Fruit fly (Drosophila melanogaster) whole organism: Measurements from ENCODE around the gene CG44085.
"Not testable (repeated sequence)": the region's sequence is repeated elsewhere in the genome, so short reads cannot be mapped to it uniquely, and the experiment has no call there.

Experiments
- CG8478 ChIP-seq: fragments of >200 bp; optimal IDR thresholded peaks from 2 replicates; lab custom pipeline; 2018; ENCODE audit warnings: inconsistent platforms
- Dll ChIP-seq: fragments of >200 bp; optimal IDR thresholded peaks from 2 replicates; lab custom pipeline; 2017
- EcR ChIP-seq, 2 experiments: fragments of >200 bp; optimal IDR thresholded peaks; 2 replicates each; lab custom pipeline; 2017; ENCODE audit warnings: missing biosample characterization in 2 of 2, missing genetic modification characterization in 2 of 2, missing genetic modification reagents in 2 of 2
- pan ChIP-seq: fragments of >200 bp; optimal IDR thresholded peaks from 2 replicates; lab custom pipeline; 2017
- psq ChIP-seq: fragments of >200 bp; optimal IDR thresholded peaks from 2 replicates; lab custom pipeline; 2017
- usp ChIP-seq: fragments of >200 bp; optimal IDR thresholded peaks from 2 replicates; lab custom pipeline; 2017; ENCODE audit warnings: missing biosample characterization, missing genetic modification characterization, mixed read lengths

CG44085 gene

DNA sequence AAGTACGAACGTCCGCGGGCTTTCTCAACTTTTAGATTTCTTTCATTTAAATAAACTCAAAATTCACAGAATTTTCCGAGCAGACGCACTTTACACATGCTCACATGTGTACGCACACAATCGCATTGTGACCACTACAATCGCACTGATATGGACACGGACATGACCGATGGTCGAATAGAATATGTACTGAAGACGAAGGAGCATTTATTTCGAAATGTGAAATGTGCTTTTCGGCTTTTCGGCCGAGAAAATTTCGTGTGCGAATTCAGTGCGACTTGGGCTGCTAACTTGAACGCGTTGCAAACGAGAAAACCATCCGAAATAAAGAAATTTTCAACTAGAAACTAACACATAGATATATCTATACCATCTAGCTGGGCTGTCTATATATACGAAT lies at the start of gene CG44085:
Gene CG44085, plus strand, starts transcription at position 269 of the 400 bp plus-strand sequence.
- TF ChIP-seq EcR (GFP tag; optimal IDR thresholded peaks at IDR 0.05; lab: Kevin White, UChicago) (no peak), Dll (lab: Kevin White, UChicago) (no peak), psq (lab: Kevin White, UChicago) (no peak), pan (lab: Kevin White, UChicago) (no peak), usp (no peak), CG8478 (lab: Kevin White, UChicago) (no peak)

DNA sequence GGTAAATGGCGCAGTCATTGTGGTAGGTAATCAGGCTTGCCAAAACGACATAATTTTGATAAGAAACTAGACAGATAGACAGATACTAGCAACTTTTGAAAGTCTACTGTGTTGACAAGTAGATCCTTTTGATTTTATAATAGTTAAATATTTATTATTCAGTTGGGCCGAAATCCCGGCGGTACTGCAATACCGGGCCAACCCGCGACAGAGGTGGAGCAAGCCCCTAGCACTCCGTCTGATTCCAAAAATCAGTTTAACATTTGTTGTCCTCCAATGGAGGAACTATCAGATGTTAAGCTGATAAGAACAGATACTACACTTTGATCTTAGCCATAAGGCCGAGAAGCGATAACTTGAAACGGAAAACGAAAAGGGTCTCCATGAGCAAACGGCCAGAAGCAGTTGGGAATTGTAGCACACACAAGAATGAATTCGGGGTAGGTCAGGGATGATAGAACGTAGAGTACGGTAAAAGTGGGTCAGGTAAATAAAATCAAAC lies 49.0 kb upstream of the CG44085 start, which contains the start of gene CG15482:
Gene CG15482, minus strand, starts transcription at position 51 of the 502 bp plus-strand sequence.
- TF ChIP-seq pan, CG8478, psq (lab: Kevin White, UChicago): not testable (repeated sequence)

DNA sequence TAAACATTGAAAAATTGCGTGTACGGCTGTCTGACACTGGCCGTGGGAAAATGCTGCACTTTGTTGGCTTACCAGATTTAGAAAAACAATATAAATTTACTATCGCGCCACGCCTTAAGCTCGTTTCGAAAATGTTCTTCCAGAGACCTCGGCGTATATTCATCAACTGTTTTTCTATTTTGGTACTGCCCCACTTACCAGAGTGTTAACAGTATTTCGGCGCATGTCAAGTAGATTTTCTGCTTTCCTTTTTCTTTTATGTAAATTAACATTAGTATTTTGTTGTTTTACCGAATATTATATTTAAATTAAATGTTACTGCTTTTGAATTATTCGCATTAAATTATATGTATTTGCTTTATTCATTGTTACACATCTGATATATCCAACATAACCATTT lies 45.8 kb upstream of the CG44085 start, which contains the start of gene kek4:
Gene kek4, minus strand, starts transcription at position 341 of the 400 bp plus-strand sequence.
- no peak for TF ChIP-seq CG8478 (lab: Kevin White, UChicago)
- no peak for TF ChIP-seq EcR (GFP tag; optimal IDR thresholded peaks at IDR 0.05; lab: Kevin White, UChicago)
- no peak for TF ChIP-seq Dll (lab: Kevin White, UChicago)
- TF ChIP-seq pan (lab: Kevin White, UChicago) = no peak
- TF ChIP-seq psq (lab: Kevin White, UChicago) = no peak

DNA sequence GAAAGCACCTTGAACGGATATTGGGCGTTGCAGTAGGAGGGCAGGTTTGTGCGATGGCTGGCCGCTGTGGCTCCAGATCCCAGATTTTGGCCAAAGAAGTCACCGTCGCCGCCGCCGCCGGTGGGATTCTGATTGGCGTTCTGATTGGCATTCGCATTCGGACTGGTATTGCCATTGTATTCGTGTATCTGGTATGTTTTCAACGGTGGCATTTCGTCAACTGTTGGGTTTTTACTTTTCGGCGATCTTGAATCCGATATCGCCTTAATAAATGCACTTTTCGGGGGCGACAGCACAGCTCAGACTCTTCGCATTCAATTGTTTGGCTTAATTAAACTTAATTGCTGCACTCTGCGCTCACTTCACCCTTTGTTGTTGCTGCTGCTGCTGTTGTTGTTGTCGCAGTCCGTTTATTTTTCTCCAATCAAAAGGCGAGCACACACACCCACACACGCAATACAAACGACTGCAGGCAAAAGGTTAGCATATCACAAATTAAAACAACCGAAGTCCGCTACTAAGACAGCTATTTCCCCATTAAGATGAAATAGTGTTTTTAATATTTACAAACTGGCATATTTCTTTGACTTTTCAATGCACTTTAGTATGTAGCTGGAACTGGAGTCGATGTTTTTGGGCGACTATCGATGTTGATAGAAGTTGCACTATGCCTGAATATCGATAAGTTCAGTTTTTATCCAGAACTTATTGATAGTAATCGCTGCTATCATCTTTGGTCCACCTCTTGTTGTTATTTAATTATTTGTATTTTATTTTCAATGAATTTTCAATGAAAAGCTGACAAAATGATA lies 41.3 kb upstream of the CG44085 start, which contains the start of the genes CG9426 and mRF1:
Gene CG9426, minus strand, starts transcription at position 643 of the 812 bp plus-strand sequence.
Gene mRF1, plus strand, starts transcription at position 699 of the 812 bp plus-strand sequence.
- TF ChIP-seq psq (lab: Kevin White, UChicago) = no peak

DNA sequence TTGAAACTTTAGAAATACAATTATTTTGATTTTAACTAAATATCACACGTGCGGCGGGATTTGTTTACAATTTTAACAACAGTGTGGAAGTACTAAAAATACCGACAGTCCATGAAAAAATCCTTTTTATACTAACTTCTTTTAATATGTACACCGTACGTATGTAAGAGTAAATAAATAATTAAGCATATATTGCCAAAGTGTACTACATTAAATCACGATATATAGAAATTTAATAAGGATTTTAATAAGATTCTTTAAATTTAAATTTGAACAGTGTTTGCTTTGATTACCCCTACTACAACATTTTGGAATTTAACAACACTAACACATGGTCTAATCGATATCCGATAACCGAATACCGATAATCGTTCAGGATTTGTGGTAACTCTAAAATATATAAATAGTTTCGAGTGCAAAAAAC lies 38.6 kb upstream of the CG44085 start, which contains the start of the genes Ski6 and CG16812:
Gene Ski6, minus strand, starts transcription at position 205 of the 424 bp plus-strand sequence.
Gene CG16812, plus strand, starts transcription at position 363 of the 424 bp plus-strand sequence.
- TF ChIP-seq pan (lab: Kevin White, UChicago) (no peak), Dll (lab: Kevin White, UChicago) (no peak), CG8478 (lab: Kevin White, UChicago) (no peak), psq (lab: Kevin White, UChicago) (no peak), usp (no peak)

DNA sequence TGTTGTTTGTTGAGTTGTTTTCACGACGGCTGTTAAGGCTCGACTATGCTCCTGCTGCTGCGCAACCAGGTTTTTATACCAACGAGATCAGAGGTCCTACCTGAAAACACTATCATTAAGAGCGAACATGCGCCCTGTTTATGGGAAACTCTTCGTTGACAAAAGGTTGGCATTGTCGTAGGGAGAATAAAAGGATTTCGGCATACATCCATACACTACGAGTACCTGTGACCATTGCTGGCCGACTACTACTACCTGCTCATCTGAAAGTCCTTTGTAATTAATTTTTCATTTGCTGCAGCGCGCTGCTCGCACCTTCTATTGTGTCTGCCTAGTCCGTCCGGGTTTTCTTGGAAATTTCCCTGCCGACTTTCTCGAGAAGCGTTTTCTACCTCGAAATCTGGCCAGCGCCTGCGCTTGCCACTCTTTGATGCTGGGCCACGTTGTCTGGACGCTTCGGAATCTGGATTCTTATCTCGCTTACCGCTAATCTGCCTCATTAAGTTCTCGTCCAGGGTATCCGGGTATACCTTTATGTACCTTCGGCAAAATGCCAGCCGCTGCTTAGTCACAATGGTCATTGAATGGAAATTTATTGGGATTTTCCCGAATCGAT lies 35.5 kb upstream of the CG44085 start, which contains the start of gene CG15480:
Gene CG15480, minus strand, starts transcription at position 51 of the 616 bp plus-strand sequence.
- TF ChIP-seq usp (no peak), pan (lab: Kevin White, UChicago) (no peak), EcR (GFP tag; optimal IDR thresholded peaks at IDR 0.05; lab: Kevin White, UChicago) (no peak), Dll (lab: Kevin White, UChicago) (no peak), psq (lab: Kevin White, UChicago) (no peak), CG8478 (lab: Kevin White, UChicago) (no peak)

DNA sequence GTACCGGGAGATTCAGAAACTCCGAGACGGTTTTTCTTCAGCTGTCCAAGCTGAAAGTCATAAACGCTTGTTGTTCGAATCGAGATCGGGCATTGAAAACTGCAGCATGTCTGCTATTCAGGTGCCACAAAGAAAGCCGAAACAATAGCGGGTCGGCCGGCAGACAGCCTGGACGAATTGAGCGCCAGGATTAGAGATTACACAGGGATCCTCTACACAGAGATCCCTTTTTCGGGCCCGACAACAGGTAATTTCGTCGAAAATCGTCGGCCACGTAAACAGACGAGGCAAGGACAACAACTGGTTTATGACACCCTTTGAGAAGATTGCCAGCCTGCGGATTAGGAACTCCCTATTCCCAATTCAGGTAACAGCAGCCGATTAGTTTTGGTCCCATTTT lies 33.6 kb upstream of the CG44085 start, which contains the start of gene CG16813:
Gene CG16813, plus strand, starts transcription at position 288 of the 400 bp plus-strand sequence.
- no peak for TF ChIP-seq Dll (lab: Kevin White, UChicago)
- no peak for TF ChIP-seq EcR (GFP tag; optimal IDR thresholded peaks at IDR 0.05; lab: Kevin White, UChicago)
- no peak for TF ChIP-seq pan (lab: Kevin White, UChicago)
- TF ChIP-seq psq (lab: Kevin White, UChicago) = no peak
- no peak for TF ChIP-seq CG8478 (lab: Kevin White, UChicago)
- no peak for TF ChIP-seq usp

DNA sequence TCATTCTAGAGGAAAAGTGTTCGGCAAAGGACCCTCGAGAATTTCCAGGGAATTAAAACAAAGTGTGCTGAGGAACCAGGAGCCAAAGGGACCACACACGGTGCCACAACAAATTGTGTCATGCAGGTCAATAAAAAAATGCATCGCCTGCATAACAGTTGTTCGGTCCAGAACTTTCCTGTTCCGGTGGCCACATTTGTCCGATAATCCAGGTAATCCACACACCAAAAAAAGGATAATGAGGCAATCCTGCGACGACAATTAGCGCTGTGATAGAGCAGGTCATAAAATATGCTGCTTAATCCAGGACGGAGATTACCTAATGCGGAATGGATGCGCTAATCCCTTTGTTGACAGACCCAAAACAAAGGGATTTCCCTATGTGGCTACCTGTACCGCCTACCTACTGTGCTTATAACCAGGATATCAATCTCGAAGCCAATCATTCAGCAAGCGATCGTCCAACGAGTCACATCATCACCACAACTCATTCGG lies 31.4 kb upstream of the CG44085 start, which contains the start of gene CG16815:
Gene CG16815, plus strand, starts transcription at position 445 of the 495 bp plus-strand sequence.
- TF ChIP-seq EcR (GFP tag; optimal IDR thresholded peaks at IDR 0.05; lab: Kevin White, UChicago) (no peak), pan (lab: Kevin White, UChicago) (no peak), psq (lab: Kevin White, UChicago) (no peak), usp (no peak), Dll (lab: Kevin White, UChicago) (no peak), CG8478 (lab: Kevin White, UChicago) (no peak)

DNA sequence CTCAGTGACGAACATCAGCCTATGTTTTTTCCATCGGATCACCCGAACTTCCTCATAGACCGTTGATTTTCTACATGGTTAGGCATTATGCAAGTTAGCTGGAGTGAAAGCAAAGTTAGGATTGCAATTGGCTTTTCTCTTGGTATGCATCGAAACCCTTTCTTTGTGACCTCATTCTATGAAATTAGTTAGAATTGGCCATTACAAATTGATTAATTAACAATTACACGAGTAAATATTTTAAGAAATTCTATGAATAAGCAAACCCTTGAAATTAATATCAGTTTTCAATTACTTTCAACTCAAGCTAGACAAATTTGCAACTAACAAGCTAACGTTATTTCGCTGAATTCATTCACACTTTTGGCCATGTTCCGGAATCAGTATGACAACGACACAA lies 29.1 kb upstream of the CG44085 start, which contains the start of gene Prosalpha6T:
Gene Prosalpha6T, plus strand, starts transcription at position 301 of the 400 bp plus-strand sequence.
- TF ChIP-seq Dll (lab: Kevin White, UChicago) (no peak), CG8478 (lab: Kevin White, UChicago) (no peak), usp (no peak), pan (lab: Kevin White, UChicago) (no peak), psq (lab: Kevin White, UChicago) (no peak), EcR (GFP tag; optimal IDR thresholded peaks at IDR 0.05; lab: Kevin White, UChicago) (no peak)

DNA sequence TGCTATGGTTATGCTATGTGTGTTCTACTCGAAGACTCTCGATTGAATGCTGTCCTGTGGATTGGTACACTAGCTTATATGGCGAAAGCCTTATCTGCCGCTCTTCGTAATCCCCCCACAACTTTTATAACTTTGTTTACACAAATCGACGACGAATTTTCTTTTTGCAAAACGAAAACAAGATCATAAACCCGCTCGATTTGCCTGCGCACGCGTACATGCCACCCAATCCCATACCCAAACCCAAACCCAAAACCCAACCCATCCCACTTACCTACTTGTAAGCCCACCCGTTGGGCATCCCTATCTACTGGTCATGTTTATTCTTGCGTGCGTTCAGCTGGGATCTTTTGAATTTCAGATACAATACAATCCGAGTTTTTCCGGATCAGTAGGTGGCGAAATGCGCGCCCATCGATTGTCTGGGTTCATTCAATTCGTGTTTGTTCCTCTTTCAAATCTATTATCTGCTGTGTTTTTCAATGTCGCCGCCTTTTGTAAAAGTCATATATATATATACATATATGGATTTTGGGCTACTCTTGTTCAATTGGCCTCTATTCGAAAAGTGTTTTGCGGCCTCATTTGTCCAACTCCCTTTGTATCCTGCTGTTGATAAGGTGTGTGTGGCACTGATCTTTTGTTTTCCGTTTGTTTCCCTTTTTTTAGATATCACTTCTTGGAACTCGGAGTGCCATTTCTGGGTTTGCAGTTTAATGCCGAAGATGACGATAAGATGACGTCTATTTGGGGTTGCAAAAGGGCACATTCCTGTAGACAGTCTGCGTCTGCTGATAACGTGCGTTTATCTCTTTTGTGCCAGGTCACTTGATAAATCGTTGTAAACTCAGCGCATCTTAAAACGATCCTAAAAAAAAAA lies 26.0 kb upstream of the CG44085 start, which contains the start of gene Mabi:
Gene Mabi, minus strand, starts transcription at position 51 of the 880 bp plus-strand sequence.
- TF ChIP-seq Dll (lab: Kevin White, UChicago) (no peak), EcR (GFP tag; optimal IDR thresholded peaks at IDR 0.05; lab: Kevin White, UChicago) (no peak), usp (no peak), psq (lab: Kevin White, UChicago) (no peak), CG8478 (lab: Kevin White, UChicago) (no peak), pan (lab: Kevin White, UChicago) (no peak)
